Worm (Caenorhabditis elegans) whole organism, midembryonic: ENCODE data around the gene R12B2.6.

Source experiments
- T22C8.4 ChIP-seq: fragments of 200-800 bp; sonication (Bioruptor generic); IDR thresholded peaks from 2 replicates; pipeline ENCODE4 v1.3.6; 2022; ENCODE audit warnings: missing genetic modification characterization, missing compliant biosample characterization
- cog-1 ChIP-seq: sonication (generic microtip); optimal IDR thresholded peaks from 2 replicates; lab custom pipeline; 2016; ENCODE audit warnings: missing genetic modification characterization, missing compliant biosample characterization
- flt-1 ChIP-seq: fragments of 200-800 bp; sonication (Bioruptor generic); IDR thresholded peaks from 2 replicates; pipeline ENCODE4 v1.3.6; 2022; ENCODE audit warnings: missing genetic modification characterization, missing compliant biosample characterization
- klf-2 ChIP-seq: fragments of 200-800 bp; sonication (Bioruptor generic); conservative IDR thresholded peaks from 2 replicates; pipeline ENCODE4 v1.3.6; 2022; ENCODE audit warnings: missing genetic modification reagents, missing genetic modification characterization, missing compliant biosample characterization
- med-1 ChIP-seq: sonication (generic microtip); optimal IDR thresholded peaks from 2 replicates; lab custom pipeline; 2017; ENCODE audit warnings: missing genetic modification characterization, mild to moderate bottlenecking, missing compliant biosample characterization, antibody characterized with exemption, missing genetic modification reagents; ENCODE audit not compliant: insufficient read depth
- ref-1 ChIP-seq: fragments of 200-800 bp; sonication (Bioruptor generic); conservative IDR thresholded peaks from 2 replicates; pipeline ENCODE4 v1.3.6; 2022; ENCODE audit warnings: missing genetic modification reagents, missing genetic modification characterization, missing compliant biosample characterization
- tab-1 ChIP-seq: fragments of 200-800 bp; sonication (Bioruptor generic); IDR thresholded peaks from 2 replicates; pipeline ENCODE4 v1.3.6; 2022; ENCODE audit warnings: missing genetic modification characterization, missing compliant biosample characterization
- ztf-23 ChIP-seq: fragments of 200-800 bp; sonication (Bioruptor generic); IDR thresholded peaks from 2 replicates; pipeline ENCODE4 v1.3.6; 2022; ENCODE audit warnings: missing genetic modification reagents, missing genetic modification characterization, missing compliant biosample characterization
- ztf-29 ChIP-seq: fragments of 200-800 bp; sonication (Bioruptor generic); IDR thresholded peaks from 2 replicates; pipeline ENCODE4 v1.3.6; 2022; ENCODE audit warnings: missing genetic modification reagents, missing genetic modification characterization, missing compliant biosample characterization

- no peak for TF ChIP-seq ztf-23 (GFP tag; lab: Robert Waterston, UW)
- TF ChIP-seq ref-1 (GFP tag; lab: Robert Waterston, UW): no peak
- no peak for TF ChIP-seq tab-1 (GFP tag; lab: Robert Waterston, UW)
- no peak for TF ChIP-seq cog-1 (tag; lab: Kevin White, UChicago)
- TF ChIP-seq T22C8.4: no peak
- TF ChIP-seq flt-1 (GFP tag; lab: Robert Waterston, UW): no peak
- no peak for TF ChIP-seq ztf-29 (GFP tag; lab: Robert Waterston, UW)
- no peak for TF ChIP-seq klf-2 (GFP tag; lab: Robert Waterston, UW)
- TF ChIP-seq med-1 (GFP tag; lab: Kevin White, UChicago): no peak
Observed at ce11 chrIII:5874263-5874662, 40.3 kb upstream of the R12B2.6 start.
